Fruit fly (Drosophila melanogaster): Measurements from ENCODE around the gene CG32119.

CG32119 gene

DNA sequence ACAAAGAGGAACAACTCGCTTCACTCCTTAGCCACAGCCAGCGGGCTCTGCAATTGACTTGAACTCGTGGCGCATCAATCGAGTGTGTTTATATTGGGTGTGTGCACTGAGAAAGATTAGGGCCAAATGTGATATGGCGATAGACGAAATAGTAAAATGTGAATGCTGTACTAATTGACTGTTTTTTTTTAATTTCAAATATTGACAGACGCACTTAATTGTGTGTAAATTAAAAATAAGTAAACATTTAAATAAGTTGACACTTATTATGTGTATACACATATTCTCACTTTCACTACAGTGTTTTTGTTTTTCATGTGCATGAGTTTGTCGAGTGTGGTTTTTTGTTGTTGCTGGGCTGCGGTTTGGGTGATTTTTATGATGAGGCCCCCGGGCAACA lies 35.1 kb downstream of the CG32119 start (continued):
- no peak for TF ChIP-seq CG1647 (GFP tag; optimal IDR thresholded peaks at IDR 0.05)
- peak; percentile 72 for TF ChIP-seq CG33557 (GFP tag; optimal IDR thresholded peaks at IDR 0.05)
- no peak for TF ChIP-seq scrt (GFP tag; optimal IDR thresholded peaks at IDR 0.05)
- TF ChIP-seq CG16813 (GFP tag; IDR thresholded peaks at IDR 0.05; ENCODE audit: partially characterized antibody): no peak
- no peak for TF ChIP-seq Neu2 (GFP tag; optimal IDR thresholded peaks at IDR 0.05; ENCODE audit: borderline replicate concordance)
- peak; percentile 55 for TF ChIP-seq CG7556 (GFP tag; optimal IDR thresholded peaks at IDR 0.05)
- TF ChIP-seq ase (GFP tag; IDR thresholded peaks at IDR 0.05): no peak
- no peak for TF ChIP-seq Fer1 (GFP tag; optimal IDR thresholded peaks at IDR 0.05)
- 0 out of 2 replicates have a peak, but pooled peaks have one; percentile 17 for TF ChIP-seq CG5953 (GFP tag; IDR thresholded peaks at IDR 0.05)
- TF ChIP-seq CG9797 (GFP tag; optimal IDR thresholded peaks at IDR 0.05): no peak
- peak; percentile 47 for TF ChIP-seq CG10462 (GFP tag; optimal IDR thresholded peaks at IDR 0.05)
- no peak for TF ChIP-seq trh (GFP tag; optimal IDR thresholded peaks at IDR 0.05)
- no peak for TF ChIP-seq Sin3A (optimal IDR thresholded peaks at IDR 0.05)
- peak; percentile 50 for TF ChIP-seq cato (GFP tag; optimal IDR thresholded peaks at IDR 0.05; ENCODE audit: borderline replicate concordance)
- no peak for TF ChIP-seq kah (GFP tag; optimal IDR thresholded peaks at IDR 0.05)
- TF ChIP-seq mam (GFP tag; optimal IDR thresholded peaks at IDR 0.05): peak; percentile 5
- TF ChIP-seq CG13775 (GFP tag; optimal IDR thresholded peaks at IDR 0.05): peak; percentile 32
- no peak for TF ChIP-seq Dref (GFP tag; IDR thresholded peaks at IDR 0.05)
- TF ChIP-seq CG12104 (GFP tag; optimal IDR thresholded peaks at IDR 0.05): peak; percentile 44
- peak; percentile 73 for TF ChIP-seq CG17328 (GFP tag; IDR thresholded peaks at IDR 0.05)
- peak; percentile 38 for TF ChIP-seq pnt (GFP tag; optimal IDR thresholded peaks at IDR 0.05)
- no peak for TF ChIP-seq CG4617 (GFP tag; optimal IDR thresholded peaks at IDR 0.05; ENCODE audit: borderline replicate concordance)
- TF ChIP-seq en (GFP tag; optimal IDR thresholded peaks at IDR 0.05): peak; percentile 9
- no peak for TF ChIP-seq B-H2 (GFP tag; optimal IDR thresholded peaks at IDR 0.05)
- TF ChIP-seq caup (GFP tag; optimal IDR thresholded peaks at IDR 0.05; ENCODE audit: severe bottlenecking): no peak
- 0 out of 2 replicates have a peak, but pooled peaks have one; percentile 43 for TF ChIP-seq CG7372 (GFP tag; IDR thresholded peaks at IDR 0.05)
- TF ChIP-seq CG17568 (GFP tag; optimal IDR thresholded peaks at IDR 0.05): peak; percentile 64
- TF ChIP-seq CG15073 (GFP tag; optimal IDR thresholded peaks at IDR 0.05): no peak
- TF ChIP-seq Optix (GFP tag; IDR thresholded peaks at IDR 0.05): peak; percentile 62
- TF ChIP-seq CG2712 (tag; optimal IDR thresholded peaks at IDR 0.05): peak; percentile 64
- no peak for TF ChIP-seq CG18764 (GFP tag; optimal IDR thresholded peaks at IDR 0.05)
- TF ChIP-seq Six4 (GFP tag; optimal IDR thresholded peaks at IDR 0.05): peak; percentile 52
- no peak for TF ChIP-seq vfl (GFP tag; optimal IDR thresholded peaks at IDR 0.05)
- no peak for TF ChIP-seq Awh (GFP tag; IDR thresholded peaks at IDR 0.05)
- TF ChIP-seq CG4404 (GFP tag; IDR thresholded peaks at IDR 0.05): peak; percentile 55; the same call in 1 of the 2 replicates
- TF ChIP-seq dimm (GFP tag; IDR thresholded peaks at IDR 0.05): no peak
- TF ChIP-seq gro (GFP tag; optimal IDR thresholded peaks at IDR 0.05): no peak
- no peak for TF ChIP-seq CG16779 (GFP tag; IDR thresholded peaks at IDR 0.05)
- TF ChIP-seq C15 (GFP tag; IDR thresholded peaks at IDR 0.05): no peak
- peak; percentile 29 for TF ChIP-seq stwl (tag; optimal IDR thresholded peaks at IDR 0.05)
- no peak for TF ChIP-seq Bteb2 (GFP tag; optimal IDR thresholded peaks at IDR 0.05)
- TF ChIP-seq Atf3 (GFP tag; optimal IDR thresholded peaks at IDR 0.05): peak; percentile 58
- peak; percentile 16 for TF ChIP-seq CG6654 (GFP tag; optimal IDR thresholded peaks at IDR 0.05)
- peak; percentile 60; the same call in 1 of the 3 replicates for TF ChIP-seq CG17361 (GFP tag; IDR thresholded peaks at IDR 0.05)
- TF ChIP-seq CG6689 (GFP tag; IDR thresholded peaks at IDR 0.05): peak; percentile 46
- peak; percentile 42; the same call in 1 of the 3 replicates for TF ChIP-seq gce (GFP tag; IDR thresholded peaks at IDR 0.05)
- TF ChIP-seq bowl (GFP tag; IDR thresholded peaks at IDR 0.05): no peak
- no peak for TF ChIP-seq Rfx (GFP tag; IDR thresholded peaks at IDR 0.05)
- TF ChIP-seq lbe (GFP tag; optimal IDR thresholded peaks at IDR 0.05): peak; percentile 34
- no peak for TF ChIP-seq dan (GFP tag; IDR thresholded peaks at IDR 0.05)
- no peak for TF ChIP-seq CG14860 (GFP tag; IDR thresholded peaks at IDR 0.05; ENCODE audit: partially characterized antibody)

All from whole organism, embryonic.